Fruit fly (Drosophila melanogaster): ENCODE measurements around the gene ps.

dm6 chr3R:9494627-9495009 lies 76.9 kb downstream of the ps start, which contains the start of gene phu:
- TF ChIP-seq CG8478 (optimal IDR thresholded peaks at IDR 0.05): no peak
- no peak for TF ChIP-seq CTCF (optimal IDR thresholded peaks at IDR 0.05)

All from S2 (cell line).